Worm (Caenorhabditis elegans) whole organism, early embryonic: ENCODE measurements around the gene str-109.

Source experiments
- B0310.2 ChIP-seq: sonication (generic microtip); optimal IDR thresholded peaks from 2 replicates; lab custom pipeline; 2016; ENCODE audit warnings: mild to moderate bottlenecking, missing genetic modification characterization, missing compliant biosample characterization
- ama-1 ChIP-seq: fragments of 150-350 bp; optimal IDR thresholded peaks from 2 replicates; lab custom pipeline; 2014
- hnd-1 ChIP-seq: sonication (generic microtip); optimal IDR thresholded peaks from 2 replicates; lab custom pipeline; 2016; ENCODE audit warnings: missing genetic modification characterization, missing compliant biosample characterization
- scrt-1 ChIP-seq: fragments of 200-800 bp; sonication (Bioruptor generic); IDR thresholded peaks from 2 replicates; pipeline ENCODE4 v1.3.6; 2022; ENCODE audit warnings: missing genetic modification characterization, missing compliant biosample characterization

- TF ChIP-seq ama-1 (lab: Kevin White, UChicago) (no peak), hnd-1 (tag; lab: Kevin White, UChicago) (no peak), scrt-1 (GFP tag; lab: Robert Waterston, UW) (no peak), B0310.2 (no peak)
These were observed 28.5 kb upstream of the str-109 start, which contains the start of gene srh-281 for ce11 chrV:16190485-16190884.
